Worm (Caenorhabditis elegans) whole organism, young adult: Measurements from ENCODE around the gene W02A2.12.

Experiments used
- B0019.2 ChIP-seq: fragments of 200-800 bp; sonication (Bioruptor generic); conservative IDR thresholded peaks from 2 replicates; pipeline ENCODE4 v1.3.6; 2022; ENCODE audit warnings: missing genetic modification reagents, missing genetic modification characterization, missing compliant biosample characterization
- B0336.3 ChIP-seq: fragments of 200-800 bp; sonication (Bioruptor generic); IDR thresholded peaks from 2 replicates; pipeline ENCODE4 v1.3.6; 2022; ENCODE audit warnings: missing genetic modification characterization, missing compliant biosample characterization
- D2030.7 ChIP-seq: fragments of 200-800 bp; sonication (Bioruptor generic); IDR thresholded peaks from 2 replicates; pipeline ENCODE4 v1.3.6; 2022; ENCODE audit warnings: missing genetic modification reagents, missing genetic modification characterization, missing compliant biosample characterization
- F10E7.11 ChIP-seq: sonication (generic microtip); optimal IDR thresholded peaks from 2 replicates; lab custom pipeline; 2017; ENCODE audit warnings: mild to moderate bottlenecking, missing genetic modification characterization, moderate library complexity, missing compliant biosample characterization
- F57C9.4 ChIP-seq: sonication (generic microtip); optimal IDR thresholded peaks from 2 replicates; lab custom pipeline; 2017; ENCODE audit warnings: mild to moderate bottlenecking, missing genetic modification characterization, missing compliant biosample characterization
- K12H6.12 ChIP-seq: fragments of 200-800 bp; sonication (Bioruptor generic); optimal IDR thresholded peaks from 2 replicates; lab custom pipeline; 2018; ENCODE audit warnings: mild to moderate bottlenecking, missing genetic modification characterization, missing compliant biosample characterization
- T07F8.4 ChIP-seq: sonication (generic microtip); optimal IDR thresholded peaks from 2 replicates; lab custom pipeline; 2016; ENCODE audit warnings: mild to moderate bottlenecking, missing genetic modification characterization, moderate library complexity, missing compliant biosample characterization
- T26A5.8 ChIP-seq: sonication (generic microtip); optimal IDR thresholded peaks from 2 replicates; lab custom pipeline; 2016; ENCODE audit warnings: missing genetic modification characterization, missing compliant biosample characterization
- Y53F4B.3 ChIP-seq: fragments of 200-800 bp; sonication (Bioruptor generic); IDR thresholded peaks from 2 replicates; pipeline ENCODE4 v1.3.6; 2022; ENCODE audit warnings: missing genetic modification reagents, missing genetic modification characterization, missing compliant biosample characterization
- Y56A3A.18 ChIP-seq: fragments of 200-800 bp; sonication (Bioruptor generic); IDR thresholded peaks from 2 replicates; pipeline ENCODE4 v1.3.6; 2022; ENCODE audit warnings: missing genetic modification reagents, missing genetic modification characterization, missing compliant biosample characterization
- ama-1 ChIP-seq, 3 experiments: fragments of 150-350 bp in 1 of 3; sonication (generic microtip) in 2 of 3; optimal IDR thresholded peaks; 2 replicates each; lab custom pipeline; 2014 to 2018; ENCODE audit warnings: missing biosample characterization in 2 of 3, missing genetic modification characterization in 2 of 3, missing genetic modification reagents in 2 of 3
- aptf-3 ChIP-seq: fragments of 200-800 bp; sonication (Bioruptor generic); IDR thresholded peaks from 2 replicates; pipeline ENCODE4 v1.3.6; 2022; ENCODE audit warnings: missing genetic modification characterization, missing compliant biosample characterization
- attf-5 ChIP-seq: fragments of 200-800 bp; sonication (Bioruptor generic); optimal IDR thresholded peaks from 2 replicates; lab custom pipeline; 2018; ENCODE audit warnings: mild to moderate bottlenecking, missing genetic modification characterization, missing compliant biosample characterization
- attf-6 ChIP-seq: fragments of 200-800 bp; sonication (Bioruptor generic); IDR thresholded peaks from 2 replicates; pipeline ENCODE4 v1.3.6; 2022; ENCODE audit warnings: missing genetic modification reagents, missing genetic modification characterization, missing compliant biosample characterization
- ccch-3 ChIP-seq: fragments of 200-800 bp; sonication (Bioruptor generic); optimal IDR thresholded peaks from 2 replicates; lab custom pipeline; 2018; ENCODE audit warnings: mild to moderate bottlenecking, missing genetic modification characterization, missing compliant biosample characterization
- cebp-1 ChIP-seq, 2 experiments: fragments of 200-800 bp in 1 of 2; sonication (Bioruptor generic) in 1 of 2; sonication (generic microtip) in 1 of 2; IDR thresholded peaks in 1 of 2; optimal IDR thresholded peaks in 1 of 2; 2 replicates each; pipeline versions ENCODE4 v1.3.6 to Lab custom; 2017 to 2022; ENCODE audit warnings: missing compliant biosample characterization in 2 of 2, missing genetic modification characterization in 2 of 2, mild to moderate bottlenecking in 1 of 2, missing genetic modification reagents in 1 of 2, moderate library complexity in 1 of 2
- ceh-40 ChIP-seq: fragments of 200-800 bp; sonication (Bioruptor generic); IDR thresholded peaks from 2 replicates; pipeline ENCODE4 v1.3.6; 2022; ENCODE audit warnings: missing genetic modification characterization, missing compliant biosample characterization
- ceh-91 ChIP-seq: fragments of 200-800 bp; sonication (Bioruptor generic); IDR thresholded peaks from 2 replicates; pipeline ENCODE4 v1.3.6; 2022; ENCODE audit warnings: missing genetic modification reagents, missing genetic modification characterization, missing compliant biosample characterization
- chd-7 ChIP-seq: sonication (generic microtip); optimal IDR thresholded peaks from 2 replicates; lab custom pipeline; 2016; ENCODE audit warnings: mild to moderate bottlenecking, missing genetic modification characterization, moderate library complexity, missing compliant biosample characterization
- die-1 ChIP-seq: sonication (generic microtip); optimal IDR thresholded peaks from 2 replicates; lab custom pipeline; 2016; ENCODE audit warnings: missing genotype, mild to moderate bottlenecking, missing genetic modification characterization, missing compliant biosample characterization
- dpff-1 ChIP-seq: sonication (generic microtip); optimal IDR thresholded peaks from 2 replicates; lab custom pipeline; 2017; ENCODE audit warnings: mild to moderate bottlenecking, missing genetic modification characterization, missing compliant biosample characterization
- dpl-1 ChIP-seq: fragments of 150-350 bp; optimal IDR thresholded peaks from 2 replicates; lab custom pipeline; 2014; ENCODE audit warnings: missing biosample characterization, missing genetic modification reagents, missing genetic modification characterization
- egl-18 ChIP-seq: fragments of 200-800 bp; sonication (Bioruptor generic); IDR thresholded peaks from 2 replicates; pipeline ENCODE4 v1.3.6; 2022; ENCODE audit warnings: missing genetic modification reagents, missing genetic modification characterization, missing compliant biosample characterization
- fkh-3 ChIP-seq: sonication (generic microtip); optimal IDR thresholded peaks from 2 replicates; lab custom pipeline; 2016; ENCODE audit warnings: mild to moderate bottlenecking, missing genetic modification characterization, missing compliant biosample characterization
- gei-17 ChIP-seq: fragments of 200-800 bp; sonication (Bioruptor generic); optimal IDR thresholded peaks from 2 replicates; lab custom pipeline; 2018; ENCODE audit warnings: mild to moderate bottlenecking, missing genetic modification characterization, missing compliant biosample characterization
- hmg-1.2 ChIP-seq: fragments of 200-800 bp; sonication (Bioruptor generic); IDR thresholded peaks from 2 replicates; pipeline ENCODE4 v1.3.6; 2022; ENCODE audit warnings: missing genetic modification reagents, missing genetic modification characterization, missing compliant biosample characterization
- hmg-20 ChIP-seq: fragments of 200-800 bp; sonication (Bioruptor generic); IDR thresholded peaks from 2 replicates; pipeline ENCODE4 v1.3.6; 2022; ENCODE audit warnings: missing genetic modification reagents, missing genetic modification characterization, missing compliant biosample characterization
- lag-1 ChIP-seq: fragments of 200-800 bp; sonication (Bioruptor generic); IDR thresholded peaks from 2 replicates; pipeline ENCODE4 v1.3.6; 2022; ENCODE audit warnings: missing genetic modification reagents, missing genetic modification characterization, missing compliant biosample characterization
- let-526 ChIP-seq: fragments of 200-800 bp; sonication (Bioruptor generic); IDR thresholded peaks from 2 replicates; pipeline ENCODE4 v1.3.6; 2022; ENCODE audit warnings: missing genetic modification reagents, missing genetic modification characterization, missing compliant biosample characterization
- lsl-1 ChIP-seq: fragments of 200-800 bp; sonication (Bioruptor generic); optimal IDR thresholded peaks from 2 replicates; lab custom pipeline; 2018; ENCODE audit warnings: mild to moderate bottlenecking, missing genetic modification characterization, moderate library complexity, missing compliant biosample characterization
- madf-10 ChIP-seq: sonication (generic microtip); optimal IDR thresholded peaks from 2 replicates; lab custom pipeline; 2016; ENCODE audit warnings: mild to moderate bottlenecking, missing genetic modification characterization, missing compliant biosample characterization
- mes-4 ChIP-seq: sonication (generic microtip); optimal IDR thresholded peaks from 2 replicates; lab custom pipeline; 2016; ENCODE audit warnings: missing genotype, missing genetic modification characterization, missing compliant biosample characterization
- nfyb-1 ChIP-seq: fragments of 200-800 bp; sonication (Bioruptor generic); IDR thresholded peaks from 2 replicates; pipeline ENCODE4 v1.3.6; 2022; ENCODE audit warnings: missing genetic modification reagents, missing genetic modification characterization, missing compliant biosample characterization
- nhr-120 ChIP-seq: fragments of 200-800 bp; sonication (Bioruptor generic); IDR thresholded peaks from 2 replicates; pipeline ENCODE4 v1.3.6; 2022; ENCODE audit warnings: missing genetic modification characterization, missing compliant biosample characterization
- pha-4 ChIP-seq: fragments of 150-350 bp; sonication (generic microtip); optimal IDR thresholded peaks from 2 replicates; lab custom pipeline; 2014; ENCODE audit warnings: missing biosample characterization, missing genetic modification reagents, missing genetic modification characterization
- rcor-1 ChIP-seq: fragments of 200-800 bp; sonication (Bioruptor generic); IDR thresholded peaks from 2 replicates; pipeline ENCODE4 v1.3.6; 2022; ENCODE audit warnings: missing genetic modification reagents, missing genetic modification characterization, missing compliant biosample characterization
- repo-1 ChIP-seq: sonication (generic microtip); optimal IDR thresholded peaks from 2 replicates; lab custom pipeline; 2017; ENCODE audit warnings: mild to moderate bottlenecking, missing genetic modification characterization, missing compliant biosample characterization
- rpc-1 ChIP-seq, 2 experiments: fragments of 150-350 bp in 1 of 2; sonication (generic microtip) in 1 of 2; optimal IDR thresholded peaks; 2 replicates each; lab custom pipeline; 2014 to 2018; ENCODE audit warnings: missing biosample characterization in 1 of 2, missing genetic modification characterization in 1 of 2, missing genetic modification reagents in 1 of 2, missing genotype in 1 of 2
- sdz-38 ChIP-seq: sonication (generic microtip); optimal IDR thresholded peaks from 2 replicates; lab custom pipeline; 2016; ENCODE audit warnings: missing genotype, missing genetic modification characterization, missing compliant biosample characterization
- sea-2 ChIP-seq: fragments of 200-800 bp; sonication (Bioruptor generic); IDR thresholded peaks from 2 replicates; pipeline ENCODE4 v1.3.6; 2022; ENCODE audit warnings: missing genetic modification characterization, missing compliant biosample characterization
- snpc-3.4 ChIP-seq: sonication (generic microtip); optimal IDR thresholded peaks from 2 replicates; lab custom pipeline; 2017; ENCODE audit warnings: missing genetic modification characterization, mild to moderate bottlenecking, missing compliant biosample characterization, antibody characterized with exemption, moderate library complexity, missing genotype, missing genetic modification reagents
- snpc-4 ChIP-seq, 5 experiments: fragments of 150-350 bp in 1 of 5; sonication (generic microtip) in 4 of 5; optimal IDR thresholded peaks; 2 replicates each; lab custom pipeline; 2014 to 2018; ENCODE audit warnings: missing genetic modification characterization in 5 of 5, missing biosample characterization in 3 of 5, antibody characterized with exemption in 2 of 5, mild to moderate bottlenecking in 2 of 5, missing compliant biosample characterization in 2 of 5, missing genotype in 2 of 5, moderate library complexity in 2 of 5, missing genetic modification reagents in 1 of 5
- xnd-1 ChIP-seq: sonication (generic microtip); optimal IDR thresholded peaks from 2 replicates; lab custom pipeline; 2016; ENCODE audit warnings: missing genotype, missing genetic modification reagents, missing genetic modification characterization, missing compliant biosample characterization
- zfh-2 ChIP-seq: fragments of 200-800 bp; sonication (Bioruptor generic); conservative IDR thresholded peaks from 2 replicates; pipeline ENCODE4 v1.3.6; 2022; ENCODE audit warnings: missing genetic modification reagents, missing genetic modification characterization, missing compliant biosample characterization
- ztf-18 ChIP-seq: sonication (generic microtip); optimal IDR thresholded peaks from 2 replicates; lab custom pipeline; 2016; ENCODE audit warnings: missing genotype, mild to moderate bottlenecking, missing genetic modification characterization, missing compliant biosample characterization
- ztf-28 ChIP-seq: fragments of 200-800 bp; sonication (Bioruptor generic); IDR thresholded peaks from 2 replicates; pipeline ENCODE4 v1.3.6; 2022; ENCODE audit warnings: missing genetic modification reagents, missing genetic modification characterization, missing compliant biosample characterization
- ztf-3 ChIP-seq: fragments of 200-800 bp; sonication (Bioruptor generic); optimal IDR thresholded peaks from 2 replicates; lab custom pipeline; 2018; ENCODE audit warnings: mild to moderate bottlenecking, missing genetic modification characterization, missing compliant biosample characterization
- ztf-6 ChIP-seq: fragments of 200-800 bp; sonication (Bioruptor generic); IDR thresholded peaks from 2 replicates; pipeline ENCODE4 v1.3.6; 2022; ENCODE audit warnings: missing genetic modification reagents, missing genetic modification characterization, missing compliant biosample characterization

The W02A2.12 gene

DNA sequence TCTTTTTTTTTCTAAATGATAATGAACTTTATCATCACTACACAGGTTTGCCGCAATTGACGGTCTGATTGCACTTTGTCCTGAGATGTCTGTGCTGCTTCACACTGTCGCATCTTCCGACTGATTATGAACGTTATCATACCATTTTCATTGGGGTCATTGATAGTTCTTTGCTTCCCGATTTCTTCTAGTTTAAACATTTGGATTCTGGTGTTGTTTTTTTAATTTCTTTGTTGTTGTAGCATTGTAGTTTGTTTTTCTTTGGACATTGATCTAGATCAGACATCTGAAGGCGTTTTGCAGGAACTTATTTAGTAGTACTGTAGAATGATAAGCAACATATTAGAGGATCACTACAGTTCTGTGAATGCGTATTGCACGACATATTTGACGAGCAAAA lies 29.9 kb downstream of the W02A2.12 start:
- TF ChIP-seq dpff-1 (tag; lab: Kevin White, UChicago) (no peak), ceh-40 (GFP tag; lab: Robert Waterston, UW) (no peak), cebp-1 (GFP tag; IDR thresholded peaks at IDR 0.05; lab: Robert Waterston, UW) (peak; percentile 67), cebp-1 (tag; optimal IDR thresholded peaks at IDR 0.05; lab: Kevin White, UChicago) (peak; percentile 74), rpc-1 (optimal IDR thresholded peaks at IDR 0.05; lab: Kevin White, UChicago) (no peak), rpc-1 (tag; optimal IDR thresholded peaks at IDR 0.05; lab: Kevin White, UChicago) (no peak), F57C9.4 (tag; lab: Kevin White, UChicago) (no peak), K12H6.12 (no peak), lag-1 (no peak), ztf-28 (GFP tag; lab: Robert Waterston, UW) (no peak), attf-5 (peak; percentile 25), pha-4 (tag; lab: Kevin White, UChicago) (no peak), D2030.7 (GFP tag; lab: Robert Waterston, UW) (no peak), aptf-3 (GFP tag; lab: Robert Waterston, UW) (no peak), hmg-1.2 (GFP tag; lab: Robert Waterston, UW) (peak; percentile 10; the same call in 1 of the 2 replicates), fkh-3 (tag; lab: Kevin White, UChicago) (no peak), attf-6 (GFP tag; lab: Robert Waterston, UW) (no peak), gei-17 (GFP tag; lab: Kevin White, UChicago) (no peak), B0336.3 (GFP tag; lab: Robert Waterston, UW) (peak; percentile 80), ceh-91 (GFP tag; lab: Robert Waterston, UW) (no peak), lsl-1 (GFP tag; lab: Kevin White, UChicago) (no peak), snpc-3.4 (tag; lab: Kevin White, UChicago) (no peak), chd-7 (peak; percentile 76), egl-18 (GFP tag; lab: Robert Waterston, UW) (no peak), xnd-1 (tag; lab: Kevin White, UChicago) (no peak), let-526 (GFP tag; lab: Robert Waterston, UW) (0 out of 2 replicates have a peak, but pooled peaks have one; percentile 26), ztf-18 (tag; lab: Kevin White, UChicago) (no peak), repo-1 (tag; lab: Kevin White, UChicago) (peak; percentile 85), sdz-38 (tag; lab: Kevin White, UChicago) (no peak), zfh-2 (GFP tag; lab: Robert Waterston, UW) (no peak), ccch-3 (GFP tag; lab: Kevin White, UChicago) (no peak), hmg-20 (GFP tag; lab: Robert Waterston, UW) (no peak), dpl-1 (GFP tag; lab: Kevin White, UChicago) (no peak), T07F8.4 (tag; lab: Kevin White, UChicago) (no peak), Y56A3A.18 (GFP tag; lab: Robert Waterston, UW) (0 out of 2 replicates have a peak, but pooled peaks have one; percentile 56), die-1 (tag; lab: Kevin White, UChicago) (peak; percentile 48), Y53F4B.3 (no peak), F10E7.11 (tag; lab: Kevin White, UChicago) (no peak), snpc-4 (GFP tag; optimal IDR thresholded peaks at IDR 0.05; lab: Kevin White, UChicago) (no peak), snpc-4 (tag; optimal IDR thresholded peaks at IDR 0.05; lab: Kevin White, UChicago) (peak in 2 of 4 experiments; percentile 5 to 53), B0019.2 (GFP tag; lab: Robert Waterston, UW) (no peak), ztf-6 (no peak), nfyb-1 (peak; percentile 82), ama-1 (optimal IDR thresholded peaks at IDR 0.05; lab: Kevin White, UChicago) (no peak), ama-1 (GFP tag; optimal IDR thresholded peaks at IDR 0.05; lab: Kevin White, UChicago) (no peak), sea-2 (GFP tag; lab: Robert Waterston, UW) (no peak), ztf-3 (GFP tag; lab: Kevin White, UChicago) (peak; percentile 30), T26A5.8 (tag; lab: Kevin White, UChicago) (no peak), rcor-1 (GFP tag; lab: Robert Waterston, UW) (no peak), nhr-120 (GFP tag; lab: Robert Waterston, UW) (no peak), madf-10 (tag; lab: Kevin White, UChicago) (peak; percentile 63), mes-4 (no peak)
